Worm (Caenorhabditis elegans) whole organism, late embryonic: Measurements from ENCODE around the gene cyk-1.

ENCODE experiments used
- C08G9.2 ChIP-seq: sonication (generic microtip); optimal IDR thresholded peaks from 2 replicates; lab custom pipeline; 2016; ENCODE audit warnings: mild to moderate bottlenecking, missing genetic modification characterization, moderate library complexity, missing compliant biosample characterization
- K02D7.2 ChIP-seq: sonication (generic microtip); optimal IDR thresholded peaks from 2 replicates; lab custom pipeline; 2017; ENCODE audit warnings: mild to moderate bottlenecking, missing genetic modification characterization, missing compliant biosample characterization
- T23F11.4 ChIP-seq: fragments of 200-800 bp; sonication (Bioruptor generic); optimal IDR thresholded peaks from 2 replicates; lab custom pipeline; 2018; ENCODE audit warnings: mild to moderate bottlenecking, missing genetic modification characterization, missing compliant biosample characterization
- Y22D7AL.16 ChIP-seq: sonication (generic microtip); optimal IDR thresholded peaks from 2 replicates; lab custom pipeline; 2016; ENCODE audit warnings: missing genetic modification characterization, missing compliant biosample characterization
- ceh-18 ChIP-seq: sonication (generic microtip); optimal IDR thresholded peaks from 2 replicates; lab custom pipeline; 2016; ENCODE audit warnings: missing genetic modification characterization, missing compliant biosample characterization
- ceh-19 ChIP-seq: fragments of 200-800 bp; sonication (Bioruptor generic); optimal IDR thresholded peaks from 2 replicates; lab custom pipeline; 2018; ENCODE audit warnings: mild to moderate bottlenecking, missing genetic modification characterization, missing compliant biosample characterization
- ceh-22 ChIP-seq: sonication (generic microtip); optimal IDR thresholded peaks from 2 replicates; lab custom pipeline; 2017; ENCODE audit warnings: missing biosample characterization, missing genetic modification characterization
- ceh-24 ChIP-seq: sonication (generic microtip); optimal IDR thresholded peaks from 2 replicates; lab custom pipeline; 2016; ENCODE audit warnings: mild to moderate bottlenecking, missing genetic modification characterization, missing compliant biosample characterization
- ceh-31 ChIP-seq: sonication (generic microtip); optimal IDR thresholded peaks from 2 replicates; lab custom pipeline; 2016; ENCODE audit warnings: missing genetic modification characterization, missing compliant biosample characterization
- ceh-45 ChIP-seq: fragments of 200-800 bp; sonication (Bioruptor generic); IDR thresholded peaks from 2 replicates; pipeline ENCODE4 v1.3.6; 2022; ENCODE audit warnings: missing genetic modification reagents, missing genetic modification characterization, missing compliant biosample characterization
- ceh-48 ChIP-seq: sonication (generic microtip); optimal IDR thresholded peaks from 2 replicates; lab custom pipeline; 2016; ENCODE audit warnings: missing genetic modification characterization, inconsistent platforms, missing compliant biosample characterization
- elt-2 ChIP-seq: sonication (generic microtip); optimal IDR thresholded peaks from 2 replicates; lab custom pipeline; 2016; ENCODE audit warnings: missing genetic modification reagents, missing genetic modification characterization, missing compliant biosample characterization
- elt-4 ChIP-seq: sonication (generic microtip); optimal IDR thresholded peaks from 2 replicates; lab custom pipeline; 2016; ENCODE audit warnings: missing genetic modification characterization, missing compliant biosample characterization
- eyg-1 ChIP-seq: sonication (generic microtip); optimal IDR thresholded peaks from 2 replicates; lab custom pipeline; 2016; ENCODE audit warnings: missing genotype, missing genetic modification characterization, missing compliant biosample characterization
- fax-1 ChIP-seq: sonication (generic microtip); optimal IDR thresholded peaks from 2 replicates; lab custom pipeline; 2016; ENCODE audit warnings: missing genotype, missing genetic modification characterization, missing compliant biosample characterization
- fkh-10 ChIP-seq: fragments of 150-350 bp; optimal IDR thresholded peaks from 2 replicates; lab custom pipeline; 2014; ENCODE audit warnings: missing biosample characterization, missing genetic modification reagents, missing genetic modification characterization
- gmeb-2 ChIP-seq: sonication (generic microtip); optimal IDR thresholded peaks from 2 replicates; lab custom pipeline; 2016; ENCODE audit warnings: missing genetic modification characterization, inconsistent platforms, missing compliant biosample characterization
- hlh-30 ChIP-seq: sonication (generic microtip); optimal IDR thresholded peaks from 2 replicates; lab custom pipeline; 2017; ENCODE audit warnings: antibody characterized with exemption, missing genetic modification characterization, missing compliant biosample characterization; ENCODE audit not compliant: insufficient read depth
- hlh-6 ChIP-seq: sonication (generic microtip); optimal IDR thresholded peaks from 2 replicates; lab custom pipeline; 2016; ENCODE audit warnings: missing genotype, missing genetic modification characterization, missing compliant biosample characterization
- lin-11 ChIP-seq: fragments of 200-800 bp; sonication (Bioruptor generic); optimal IDR thresholded peaks from 2 replicates; lab custom pipeline; 2018; ENCODE audit warnings: mild to moderate bottlenecking, missing genetic modification characterization, missing compliant biosample characterization
- madf-2 ChIP-seq: sonication (generic microtip); optimal IDR thresholded peaks from 2 replicates; lab custom pipeline; 2017; ENCODE audit warnings: missing genetic modification characterization, missing compliant biosample characterization
- nfya-1 ChIP-seq: sonication (generic microtip); optimal IDR thresholded peaks from 2 replicates; lab custom pipeline; 2017; ENCODE audit warnings: missing genetic modification characterization, mild to moderate bottlenecking, missing compliant biosample characterization, antibody characterized with exemption, moderate library complexity
- nhr-232 ChIP-seq: sonication (generic microtip); optimal IDR thresholded peaks from 2 replicates; lab custom pipeline; 2016; ENCODE audit warnings: missing genetic modification characterization, missing compliant biosample characterization
- pha-2 ChIP-seq: sonication (generic microtip); optimal IDR thresholded peaks from 2 replicates; lab custom pipeline; 2017; ENCODE audit warnings: mild to moderate bottlenecking, missing genetic modification characterization, missing compliant biosample characterization
- pha-4 ChIP-seq: fragments of 150-350 bp; optimal IDR thresholded peaks from 2 replicates; lab custom pipeline; 2018; ENCODE audit warnings: missing biosample characterization, missing genetic modification reagents, missing genetic modification characterization
- pqm-1 ChIP-seq: sonication (generic microtip); optimal IDR thresholded peaks from 2 replicates; lab custom pipeline; 2016; ENCODE audit warnings: missing genetic modification characterization, missing compliant biosample characterization
- sdc-2 ChIP-seq: sonication (generic microtip); optimal IDR thresholded peaks from 2 replicates; lab custom pipeline; 2016; ENCODE audit warnings: missing genotype, missing genetic modification characterization, missing compliant biosample characterization
- sox-2 ChIP-seq: fragments of 200-800 bp; sonication (Bioruptor generic); IDR thresholded peaks from 2 replicates; pipeline ENCODE4 v1.3.6; 2022; ENCODE audit warnings: missing genetic modification reagents, missing genetic modification characterization, missing compliant biosample characterization
- tbx-2 ChIP-seq: sonication (generic microtip); optimal IDR thresholded peaks from 2 replicates; lab custom pipeline; 2016; ENCODE audit warnings: missing genetic modification characterization, missing compliant biosample characterization
- ttx-3 ChIP-seq: sonication (generic microtip); optimal IDR thresholded peaks from 2 replicates; lab custom pipeline; 2016; ENCODE audit warnings: missing genetic modification reagents, missing genetic modification characterization, missing compliant biosample characterization
- unc-3 ChIP-seq, 2 experiments: fragments of 200-800 bp in 1 of 2; sonication (Bioruptor generic) in 1 of 2; sonication (generic microtip) in 1 of 2; conservative IDR thresholded peaks in 1 of 2; optimal IDR thresholded peaks in 1 of 2; 2 replicates each; pipeline versions ENCODE4 v1.3.6 to Lab custom; 2016 to 2022; ENCODE audit warnings: missing compliant biosample characterization in 2 of 2, missing genetic modification characterization in 2 of 2, missing genetic modification reagents in 1 of 2
- unc-42 ChIP-seq: sonication (generic microtip); optimal IDR thresholded peaks from 2 replicates; lab custom pipeline; 2016; ENCODE audit warnings: missing genotype, missing genetic modification characterization, missing compliant biosample characterization

Gene cyk-1

ce11 chrIII:7021156-7021637 is 7.8 kb downstream of the cyk-1 start, which contains the start of gene rfl-1:
TSS of gene rfl-1 (plus strand) at chrIII:7021206.
- TF ChIP-seq ceh-48 (peak; percentile 6), fkh-10 (GFP tag; lab: Kevin White, UChicago) (no peak), pha-4 (tag; lab: Kevin White, UChicago) (no peak), unc-42 (tag; lab: Kevin White, UChicago) (peak; percentile 85), K02D7.2 (tag; lab: Kevin White, UChicago) (no peak), pqm-1 (tag; lab: Kevin White, UChicago) (no peak), nfya-1 (tag; lab: Kevin White, UChicago) (peak; percentile 37)

ce11 chrIII:7020500-7020899 is 8.5 kb downstream of the cyk-1 start, which contains the start of gene col-8:
TSS of gene col-8 (minus strand) at chrIII:7020600.
- no peak for TF ChIP-seq sox-2 (GFP tag; lab: Robert Waterston, UW)
- no peak for TF ChIP-seq pqm-1 (tag; lab: Kevin White, UChicago)
- TF ChIP-seq nhr-232 (tag; lab: Kevin White, UChicago), result no peak

ce11 chrIII:7019724-7020123 is 9.3 kb downstream of the cyk-1 start:
- TF ChIP-seq elt-4 (tag; lab: Kevin White, UChicago), result no peak
- TF ChIP-seq ttx-3 (tag; lab: Kevin White, UChicago), result no peak
- TF ChIP-seq ceh-22, result no peak
- no peak for TF ChIP-seq sdc-2 (tag; lab: Kevin White, UChicago)
- TF ChIP-seq K02D7.2 (tag; lab: Kevin White, UChicago), result no peak
- no peak for TF ChIP-seq elt-2 (tag; lab: Kevin White, UChicago)
- no peak for TF ChIP-seq madf-2 (tag; lab: Kevin White, UChicago)
- TF ChIP-seq ceh-45, result no peak
- TF ChIP-seq hlh-6 (tag; lab: Kevin White, UChicago), result no peak
- no peak for TF ChIP-seq fkh-10 (GFP tag; lab: Kevin White, UChicago)
- TF ChIP-seq T23F11.4 (GFP tag; lab: Kevin White, UChicago), result no peak
- TF ChIP-seq ceh-31, result no peak
- no peak for TF ChIP-seq unc-42 (tag; lab: Kevin White, UChicago)
- no peak for TF ChIP-seq lin-11
- TF ChIP-seq C08G9.2 (tag; lab: Kevin White, UChicago), result no peak
- no peak for TF ChIP-seq tbx-2 (tag; lab: Kevin White, UChicago)
- no peak for TF ChIP-seq unc-3 (GFP tag; conservative IDR thresholded peaks at IDR 0.05; lab: Robert Waterston, UW)
- no peak for TF ChIP-seq unc-3 (tag; optimal IDR thresholded peaks at IDR 0.05; lab: Kevin White, UChicago)
- TF ChIP-seq eyg-1 (tag; lab: Kevin White, UChicago), result no peak
- TF ChIP-seq, all 69 proteins: peak for 0

- no peak for TF ChIP-seq C08G9.2 (tag; lab: Kevin White, UChicago)
Measured at ce11 chrIII:7013764-7014163, 15.2 kb downstream of the cyk-1 start.

ce11 chrIII:7012060-7012459 is 16.9 kb downstream of the cyk-1 start:
- TF ChIP-seq gmeb-2 (tag; lab: Kevin White, UChicago) (no peak), unc-42 (tag; lab: Kevin White, UChicago) (peak; percentile 29)
- TF ChIP-seq, all 69 proteins: peak for 1

ce11 chrIII:7008836-7009235 is 20.2 kb downstream of the cyk-1 start, which contains the start of gene lgc-38:
TSS of gene lgc-38 (plus strand) at chrIII:7009136.
- TF ChIP-seq ceh-22 (no peak), lin-11 (no peak), ceh-45 (no peak), fax-1 (tag; lab: Kevin White, UChicago) (no peak), ceh-18 (tag; lab: Kevin White, UChicago) (no peak), ceh-24 (tag; lab: Kevin White, UChicago) (no peak), ceh-19 (no peak), pha-2 (tag; lab: Kevin White, UChicago) (no peak), ceh-31 (no peak), hlh-30 (no peak), Y22D7AL.16 (tag; lab: Kevin White, UChicago) (no peak), elt-2 (tag; lab: Kevin White, UChicago) (no peak)
